Worm (Caenorhabditis elegans): ENCODE measurements around the gene irld-44.

DNA sequence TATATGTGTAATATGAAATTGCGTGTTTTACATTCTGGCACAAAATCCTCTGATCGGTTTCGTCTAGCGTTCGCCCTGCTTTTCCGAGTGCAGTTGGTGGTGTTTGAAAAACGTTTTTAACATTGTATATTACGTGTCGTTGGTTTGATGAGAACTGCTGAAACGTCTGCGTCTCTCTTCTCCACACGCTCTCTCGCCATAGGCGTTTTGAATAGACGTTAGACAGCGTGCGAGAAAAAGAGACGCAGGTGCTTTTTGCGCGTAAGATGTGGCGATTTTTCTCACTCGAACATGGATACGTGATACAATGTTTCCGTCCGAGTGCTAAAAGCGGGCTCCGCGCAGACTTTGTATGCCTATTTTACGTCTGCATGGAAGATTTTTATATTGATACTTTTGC is 30.6 kb upstream of the irld-44 start:
- TF ChIP-seq unc-55 (GFP tag; optimal IDR thresholded peaks at IDR 0.05) (no peak), tbx-2 (tag; optimal IDR thresholded peaks at IDR 0.05) (no peak)
